Worm (Caenorhabditis elegans) whole organism, midembryonic: ENCODE results near the gene Y8A9A.2.

Source experiments
- T22C8.4 ChIP-seq: fragments of 200-800 bp; sonication (Bioruptor generic); IDR thresholded peaks from 2 replicates; pipeline ENCODE4 v1.3.6; 2022; ENCODE audit warnings: missing genetic modification characterization, missing compliant biosample characterization
- med-1 ChIP-seq: sonication (generic microtip); optimal IDR thresholded peaks from 2 replicates; lab custom pipeline; 2017; ENCODE audit warnings: missing genetic modification characterization, mild to moderate bottlenecking, missing compliant biosample characterization, antibody characterized with exemption, missing genetic modification reagents; ENCODE audit not compliant: insufficient read depth
- ref-1 ChIP-seq: fragments of 200-800 bp; sonication (Bioruptor generic); conservative IDR thresholded peaks from 2 replicates; pipeline ENCODE4 v1.3.6; 2022; ENCODE audit warnings: missing genetic modification reagents, missing genetic modification characterization, missing compliant biosample characterization
- ztf-23 ChIP-seq: fragments of 200-800 bp; sonication (Bioruptor generic); IDR thresholded peaks from 2 replicates; pipeline ENCODE4 v1.3.6; 2022; ENCODE audit warnings: missing genetic modification reagents, missing genetic modification characterization, missing compliant biosample characterization
- ztf-29 ChIP-seq: fragments of 200-800 bp; sonication (Bioruptor generic); IDR thresholded peaks from 2 replicates; pipeline ENCODE4 v1.3.6; 2022; ENCODE audit warnings: missing genetic modification reagents, missing genetic modification characterization, missing compliant biosample characterization

- TF ChIP-seq ztf-29 (GFP tag; lab: Robert Waterston, UW): no peak
- TF ChIP-seq ref-1 (GFP tag; lab: Robert Waterston, UW): no peak
- TF ChIP-seq T22C8.4 (GFP tag; lab: Robert Waterston, UW): no peak
- TF ChIP-seq ztf-23 (GFP tag; lab: Robert Waterston, UW): no peak
- no peak for TF ChIP-seq med-1 (GFP tag; lab: Kevin White, UChicago)
Measured at ce11 chrII:3815445-3816208, 20.2 kb downstream of the Y8A9A.2 start.
